Fruit fly (Drosophila melanogaster): ENCODE measurements around the gene Dim1.

Dim1 gene

dm6 chr2L:4440881-4441737 lies 38.1 kb downstream of the Dim1 start, which contains the start of gene CG15431 (continued):
- peak; percentile 37 for TF ChIP-seq CG10267 (tag; optimal IDR thresholded peaks at IDR 0.05)
- TF ChIP-seq CG17612 (GFP tag; IDR thresholded peaks at IDR 0.05): no peak
- TF ChIP-seq jing (GFP tag; optimal IDR thresholded peaks at IDR 0.05): peak; percentile 11
- no peak for TF ChIP-seq CG12155 (GFP tag; optimal IDR thresholded peaks at IDR 0.05)
- TF ChIP-seq CG18619 (GFP tag; optimal IDR thresholded peaks at IDR 0.05): peak; percentile 58
- TF ChIP-seq Trl (optimal IDR thresholded peaks at IDR 0.05): peak; percentile 73 to 82
- TF ChIP-seq Trl (GFP tag; optimal IDR thresholded peaks at IDR 0.05): no peak
- TF ChIP-seq hbn (GFP tag; IDR thresholded peaks at IDR 0.05; ENCODE audit: partially characterized antibody): no peak
- TF ChIP-seq ewg (GFP tag; optimal IDR thresholded peaks at IDR 0.05): peak; percentile 65
- peak; percentile 77 for TF ChIP-seq Meics (GFP tag; optimal IDR thresholded peaks at IDR 0.05)
- no peak for TF ChIP-seq peb (GFP tag; IDR thresholded peaks at IDR 0.05)
- 0 out of 4 replicates have a peak, but pooled peaks have one; percentile 34 for TF ChIP-seq chinmo (GFP tag; IDR thresholded peaks at IDR 0.05; ENCODE audit: partially characterized antibody)
- peak; percentile 55 for TF ChIP-seq CG30403 (GFP tag; optimal IDR thresholded peaks at IDR 0.05)
- no peak for TF ChIP-seq GATAe (GFP tag; conservative IDR thresholded peaks at IDR 0.05)
- peak; percentile 60 for TF ChIP-seq CG14441 (GFP tag; IDR thresholded peaks at IDR 0.05)
- peak; percentile 67; the same call in 1 of the 3 replicates for TF ChIP-seq Mrtf (GFP tag; IDR thresholded peaks at IDR 0.05)
- TF ChIP-seq Dek (tag; optimal IDR thresholded peaks at IDR 0.05): peak; percentile 68
- TF ChIP-seq CG12071 (GFP tag; optimal IDR thresholded peaks at IDR 0.05): peak; percentile 43
- TF ChIP-seq rib (GFP tag; IDR thresholded peaks at IDR 0.05): peak; percentile 65
- TF ChIP-seq CG12659 (GFP tag; optimal IDR thresholded peaks at IDR 0.05): peak; percentile 39
- TF ChIP-seq tup (GFP tag; optimal IDR thresholded peaks at IDR 0.05): peak; percentile 25
- TF ChIP-seq CG7372 (GFP tag; IDR thresholded peaks at IDR 0.05): peak; percentile 51
- peak; percentile 61 for TF ChIP-seq CG12391 (tag; optimal IDR thresholded peaks at IDR 0.05)
- peak; percentile 23; the same call in 1 of the 3 replicates for TF ChIP-seq croc (GFP tag; conservative IDR thresholded peaks at IDR 0.05)
- TF ChIP-seq sisA (GFP tag; IDR thresholded peaks at IDR 0.05): peak; percentile 59
- TF ChIP-seq CG6683 (GFP tag; optimal IDR thresholded peaks at IDR 0.05): peak; percentile 37
- peak; percentile 76 for TF ChIP-seq CG32532 (GFP tag; IDR thresholded peaks at IDR 0.05)
- TF ChIP-seq nmo (GFP tag; optimal IDR thresholded peaks at IDR 0.05): peak; percentile 31
- TF ChIP-seq ase (GFP tag; IDR thresholded peaks at IDR 0.05): peak; percentile 52; the same call in 2 of the 3 replicates
- peak; percentile 46; the same call in 1 of the 2 replicates for TF ChIP-seq Taf1 (GFP tag; IDR thresholded peaks at IDR 0.05)
- TF ChIP-seq CG6272 (GFP tag; IDR thresholded peaks at IDR 0.05): peak; percentile 35; the same call in 1 of the 2 replicates
- TF ChIP-seq ATbp (GFP tag; optimal IDR thresholded peaks at IDR 0.05): peak; percentile 67
- TF ChIP-seq CG6254 (GFP tag; optimal IDR thresholded peaks at IDR 0.05): peak; percentile 8
- TF ChIP-seq sqz (GFP tag; optimal IDR thresholded peaks at IDR 0.05): no peak
- TF ChIP-seq CG10979 (tag; optimal IDR thresholded peaks at IDR 0.05): peak; percentile 28
- TF ChIP-seq Six4 (GFP tag; optimal IDR thresholded peaks at IDR 0.05): no peak
- no peak for TF ChIP-seq CG8290 (GFP tag; optimal IDR thresholded peaks at IDR 0.05)
- no peak for TF ChIP-seq CG8290 (tag; optimal IDR thresholded peaks at IDR 0.05)
- peak; percentile 85 for TF ChIP-seq CG18599 (GFP tag; optimal IDR thresholded peaks at IDR 0.05)
- no peak for TF ChIP-seq trh (GFP tag; optimal IDR thresholded peaks at IDR 0.05)
- TF ChIP-seq CG4730 (GFP tag; IDR thresholded peaks at IDR 0.05): no peak
- no peak for TF ChIP-seq CG16815 (GFP tag; optimal IDR thresholded peaks at IDR 0.05)
- TF ChIP-seq CG15514 (GFP tag; optimal IDR thresholded peaks at IDR 0.05): peak; percentile 69
- peak; percentile 13 for TF ChIP-seq CG7786 (GFP tag; optimal IDR thresholded peaks at IDR 0.05)
- TF ChIP-seq fd3F (GFP tag; optimal IDR thresholded peaks at IDR 0.05): peak; percentile 49
- TF ChIP-seq HLH54F (GFP tag; optimal IDR thresholded peaks at IDR 0.05): peak; percentile 46
- no peak for TF ChIP-seq CG17186 (GFP tag; optimal IDR thresholded peaks at IDR 0.05)
- TF ChIP-seq CG32767 (GFP tag; IDR thresholded peaks at IDR 0.05): peak; percentile 58
- peak; percentile 43 for TF ChIP-seq onecut (GFP tag; IDR thresholded peaks at IDR 0.05)

Measured in whole organism, embryonic.